Fruit fly (Drosophila melanogaster) whole organism, prepupa: ENCODE measurements around the gene CG14356.

Experiments used
- CG6854 ChIP-seq: fragments of 200-800 bp; sonication (Bioruptor generic); optimal IDR thresholded peaks from 2 replicates; lab custom pipeline; 2017; ENCODE audit warnings: missing biosample characterization, mild to moderate bottlenecking, missing genetic modification characterization
- CG8119 ChIP-seq: fragments of 200-800 bp; sonication (Bioruptor generic); IDR thresholded peaks from 3 replicates; pipeline ENCODE4 v1.3.6; 2022; ENCODE audit warnings: missing biosample characterization, missing genetic modification characterization
- Eip93F ChIP-seq: fragments of 200-800 bp; sonication (Bioruptor generic); optimal IDR thresholded peaks from 2 replicates; lab custom pipeline; 2016; ENCODE audit warnings: missing biosample characterization, mild to moderate bottlenecking, missing genetic modification characterization
- Hr39 ChIP-seq: fragments of 200-800 bp; sonication (Bioruptor generic); optimal IDR thresholded peaks from 2 replicates; lab custom pipeline; 2016; ENCODE audit warnings: missing biosample characterization, missing genetic modification characterization
- Lpt ChIP-seq: fragments of 200-800 bp; sonication (Bioruptor generic); optimal IDR thresholded peaks from 3 replicates; lab custom pipeline; 2016; ENCODE audit warnings: missing biosample characterization, missing genetic modification characterization
- OdsH ChIP-seq: fragments of 200-800 bp; sonication (Bioruptor generic); optimal IDR thresholded peaks from 3 replicates; lab custom pipeline; 2016; ENCODE audit warnings: missing biosample characterization, missing genetic modification characterization
- Sox14 ChIP-seq: fragments of 200-800 bp; sonication (Bioruptor generic); optimal IDR thresholded peaks from 3 replicates; lab custom pipeline; 2016; ENCODE audit warnings: missing biosample characterization, missing genetic modification characterization
- Sox15 ChIP-seq: fragments of 200-800 bp; sonication (Bioruptor generic); optimal IDR thresholded peaks from 3 replicates; lab custom pipeline; 2016; ENCODE audit warnings: missing biosample characterization, missing genetic modification characterization
- vri ChIP-seq: fragments of 200-800 bp; sonication (Bioruptor generic); optimal IDR thresholded peaks from 3 replicates; lab custom pipeline; 2016; ENCODE audit warnings: missing biosample characterization, mild to moderate bottlenecking, missing genetic modification characterization

dm6 chr3R:14088157-14088556, 43.7 kb downstream of the CG14356 start:
- TF ChIP-seq Sox14 (GFP tag; lab: Kevin White, UChicago): no peak
- no peak for TF ChIP-seq CG6854 (GFP tag; lab: Kevin White, UChicago)
- no peak for TF ChIP-seq Hr39 (GFP tag; lab: Kevin White, UChicago)
- no peak for TF ChIP-seq Lpt (GFP tag; lab: Kevin White, UChicago)
- no peak for TF ChIP-seq CG8119 (GFP tag; lab: Robert Waterston, UW)
- no peak for TF ChIP-seq Sox15 (GFP tag; lab: Kevin White, UChicago)
- TF ChIP-seq vri (GFP tag; lab: Kevin White, UChicago): no peak
- no peak for TF ChIP-seq Eip93F (GFP tag; lab: Kevin White, UChicago)
- TF ChIP-seq OdsH (GFP tag; lab: Kevin White, UChicago): no peak
